Fruit fly (Drosophila melanogaster) whole organism, wandering third instar larva: ENCODE measurements around the gene CG8003.

Experiments
- CrebA ChIP-seq: fragments of 200-800 bp; sonication (Bioruptor generic); optimal IDR thresholded peaks from 2 replicates; lab custom pipeline; 2016; ENCODE audit warnings: missing biosample characterization, mild to moderate bottlenecking, missing genetic modification characterization, borderline replicate concordance
- Hr78 ChIP-seq: fragments of >200 bp; optimal IDR thresholded peaks from 2 replicates; lab custom pipeline; 2017; ENCODE audit warnings: missing biosample characterization, missing genetic modification characterization
- ey ChIP-seq: fragments of 200-800 bp; sonication (Bioruptor generic); optimal IDR thresholded peaks from 2 replicates; lab custom pipeline; 2016; ENCODE audit warnings: missing biosample characterization, missing genetic modification characterization
- h ChIP-seq: fragments of 200-800 bp; sonication (Bioruptor generic); optimal IDR thresholded peaks from 3 replicates; lab custom pipeline; 2016; ENCODE audit warnings: missing biosample characterization, mild to moderate bottlenecking, missing genetic modification characterization
- sv ChIP-seq: fragments of 200-800 bp; sonication (Bioruptor generic); optimal IDR thresholded peaks from 3 replicates; lab custom pipeline; 2016; ENCODE audit warnings: missing biosample characterization, missing genetic modification characterization
- usp ChIP-seq: fragments of >200 bp; optimal IDR thresholded peaks from 2 replicates; lab custom pipeline; 2017; ENCODE audit warnings: missing biosample characterization, missing genetic modification characterization
- woc ChIP-seq: sonication (Bioruptor generic); optimal IDR thresholded peaks from 2 replicates; lab custom pipeline; 2016; ENCODE audit warnings: missing biosample characterization, mild to moderate bottlenecking, missing genetic modification characterization

DNA sequence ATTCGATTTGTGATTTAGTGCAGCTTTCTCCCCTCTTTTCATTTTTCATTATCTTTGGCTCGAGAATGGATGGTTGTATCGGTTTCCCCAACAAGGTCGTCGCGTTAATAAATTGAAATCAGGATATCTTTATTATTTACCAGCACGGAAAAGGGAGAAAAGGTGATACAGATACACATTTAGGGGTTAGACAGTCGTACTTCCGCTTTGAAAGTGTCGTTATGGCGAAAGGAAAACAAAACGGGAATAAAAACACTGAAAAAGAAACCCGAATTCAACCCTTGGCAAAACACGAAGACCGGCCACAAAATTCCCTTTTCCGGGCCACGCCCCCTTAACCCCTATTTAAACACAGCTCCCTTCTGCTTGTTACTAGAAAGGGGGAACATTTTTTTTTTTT lies 23.2 kb downstream of the CG8003 start:
- no peak for TF ChIP-seq Hr78
- TF ChIP-seq CrebA (GFP tag; lab: Kevin White, UChicago): no peak
- TF ChIP-seq h: no peak
- TF ChIP-seq woc (GFP tag; lab: Kevin White, UChicago): no peak
- no peak for TF ChIP-seq sv
- no peak for TF ChIP-seq ey (GFP tag; lab: Kevin White, UChicago)
- no peak for TF ChIP-seq usp (GFP tag; lab: Kevin White, UChicago)
